Fruit fly (Drosophila melanogaster) whole organism, embryonic: Measurements from ENCODE around the gene CG32452.
A peak's percentile ranks its signal among the peaks of the same experiment; 100 is the strongest.

Experiments used
- Abd-B ChIP-seq: fragments of 200-800 bp; sonication (Bioruptor generic); optimal IDR thresholded peaks from 2 replicates; lab custom pipeline; 2018; ENCODE audit warnings: missing biosample characterization, mild to moderate bottlenecking, missing genetic modification characterization, moderate library complexity
- Atf-2 ChIP-seq: fragments of 200-800 bp; sonication (Bioruptor generic); optimal IDR thresholded peaks from 2 replicates; lab custom pipeline; 2016; ENCODE audit warnings: missing biosample characterization, missing genetic modification characterization
- CG10979 ChIP-seq: fragments of 200-800 bp; sonication (Bioruptor generic); optimal IDR thresholded peaks from 2 replicates; lab custom pipeline; 2018; ENCODE audit warnings: missing biosample characterization, mild to moderate bottlenecking, missing genetic modification characterization, moderate library complexity
- CG11085 ChIP-seq: fragments of 200-800 bp; sonication (Bioruptor generic); IDR thresholded peaks from 2 replicates; pipeline ENCODE4 v1.3.6; 2022; ENCODE audit warnings: missing biosample characterization, missing genetic modification characterization
- CG11398 ChIP-seq: fragments of 200-800 bp; sonication (Bioruptor generic); optimal IDR thresholded peaks from 2 replicates; lab custom pipeline; 2016; ENCODE audit warnings: missing biosample characterization, missing genetic modification characterization
- CG13775 ChIP-seq: fragments of 200-800 bp; sonication (Bioruptor generic); optimal IDR thresholded peaks from 3 replicates; lab custom pipeline; 2017; ENCODE audit warnings: missing biosample characterization, mild to moderate bottlenecking, missing genetic modification characterization
- CG14710 ChIP-seq: fragments of 200-800 bp; sonication (Bioruptor generic); optimal IDR thresholded peaks from 3 replicates; lab custom pipeline; 2019; ENCODE audit warnings: missing biosample characterization, mild to moderate bottlenecking, missing genetic modification characterization, moderate library complexity
- CG1529 ChIP-seq: fragments of 200-800 bp; sonication (Bioruptor generic); optimal IDR thresholded peaks from 3 replicates; lab custom pipeline; 2018; ENCODE audit warnings: missing biosample characterization, missing genetic modification characterization
- CG15696 ChIP-seq: fragments of 200-800 bp; sonication (Bioruptor generic); optimal IDR thresholded peaks from 2 replicates; lab custom pipeline; 2019; ENCODE audit warnings: missing biosample characterization, mild to moderate bottlenecking, missing genetic modification characterization, moderate library complexity
- CG1603 ChIP-seq: fragments of 200-800 bp; sonication (Bioruptor generic); optimal IDR thresholded peaks from 2 replicates; lab custom pipeline; 2019; ENCODE audit warnings: missing biosample characterization, mild to moderate bottlenecking, missing genetic modification characterization, moderate library complexity
- CG17385 ChIP-seq: fragments of 200-800 bp; sonication (Bioruptor generic); optimal IDR thresholded peaks from 3 replicates; lab custom pipeline; 2018; ENCODE audit warnings: missing biosample characterization, mild to moderate bottlenecking, missing genetic modification characterization
- CG33213 ChIP-seq: fragments of 200-800 bp; sonication (Bioruptor generic); optimal IDR thresholded peaks from 3 replicates; lab custom pipeline; 2016; ENCODE audit warnings: missing biosample characterization, missing genetic modification characterization
- CG34376 ChIP-seq: fragments of 200-800 bp; sonication (Bioruptor generic); optimal IDR thresholded peaks from 2 replicates; lab custom pipeline; 2018; ENCODE audit warnings: missing biosample characterization, mild to moderate bottlenecking, missing genetic modification characterization
- CG4424 ChIP-seq: fragments of 200-800 bp; sonication (Bioruptor generic); optimal IDR thresholded peaks from 3 replicates; lab custom pipeline; 2016; ENCODE audit warnings: missing biosample characterization, missing genetic modification characterization
- CG4854 ChIP-seq: fragments of 200-800 bp; sonication (Bioruptor generic); optimal IDR thresholded peaks from 2 replicates; lab custom pipeline; 2016; ENCODE audit warnings: missing biosample characterization, missing genetic modification characterization, inconsistent platforms
- CG7556 ChIP-seq: fragments of 200-800 bp; sonication (Bioruptor generic); optimal IDR thresholded peaks from 2 replicates; lab custom pipeline; 2017; ENCODE audit warnings: missing biosample characterization, mild to moderate bottlenecking, missing genetic modification characterization
- CG7786 ChIP-seq: fragments of 200-800 bp; sonication (Bioruptor generic); optimal IDR thresholded peaks from 2 replicates; lab custom pipeline; 2016; ENCODE audit warnings: missing biosample characterization, missing genetic modification characterization
- CG8089 ChIP-seq: fragments of 200-800 bp; sonication (Bioruptor generic); optimal IDR thresholded peaks from 3 replicates; lab custom pipeline; 2016; ENCODE audit warnings: missing biosample characterization, missing genetic modification characterization
- CG8478 ChIP-seq: fragments of >200 bp; optimal IDR thresholded peaks from 2 replicates; lab custom pipeline; 2018
- CG9437 ChIP-seq: fragments of 200-800 bp; sonication (Bioruptor generic); optimal IDR thresholded peaks from 2 replicates; lab custom pipeline; 2018; ENCODE audit warnings: missing biosample characterization, mild to moderate bottlenecking, missing genetic modification characterization
- E2f1 ChIP-seq: fragments of 200-800 bp; sonication (Bioruptor generic); IDR thresholded peaks from 2 replicates; pipeline ENCODE4 v1.3.6; 2022; ENCODE audit warnings: missing biosample characterization, missing genetic modification characterization
- E2f2 ChIP-seq: fragments of 200-800 bp; sonication (Bioruptor generic); IDR thresholded peaks from 2 replicates; pipeline ENCODE4 v1.3.6; 2022; ENCODE audit warnings: missing biosample characterization, missing genetic modification characterization
- Hand ChIP-seq: fragments of 200-800 bp; sonication (Bioruptor generic); optimal IDR thresholded peaks from 2 replicates; lab custom pipeline; 2017; ENCODE audit warnings: mild to moderate bottlenecking, missing biosample characterization, missing genetic modification reagents, missing genetic modification characterization
- Hmx ChIP-seq: fragments of 200-800 bp; sonication (Bioruptor generic); optimal IDR thresholded peaks from 2 replicates; lab custom pipeline; 2016; ENCODE audit warnings: missing biosample characterization, missing genetic modification characterization
- Lhr ChIP-seq: fragments of 200-800 bp; sonication (Bioruptor generic); optimal IDR thresholded peaks from 3 replicates; lab custom pipeline; 2017; ENCODE audit warnings: mild to moderate bottlenecking, missing biosample characterization, missing genetic modification reagents, missing genetic modification characterization
- MESR4 ChIP-seq: fragments of 200-800 bp; sonication (Bioruptor generic); optimal IDR thresholded peaks from 2 replicates; lab custom pipeline; 2018; ENCODE audit warnings: missing biosample characterization, mild to moderate bottlenecking, missing genetic modification characterization, moderate library complexity
- Meics ChIP-seq: fragments of 200-800 bp; sonication (Bioruptor generic); optimal IDR thresholded peaks from 2 replicates; lab custom pipeline; 2017; ENCODE audit warnings: missing biosample characterization, mild to moderate bottlenecking, missing genetic modification characterization
- NC2α ChIP-seq: fragments of 200-800 bp; sonication (Bioruptor generic); optimal IDR thresholded peaks from 2 replicates; lab custom pipeline; 2016; ENCODE audit warnings: missing biosample characterization, missing genetic modification characterization
- NFAT ChIP-seq: fragments of 200-800 bp; sonication (Bioruptor generic); IDR thresholded peaks from 2 replicates; pipeline ENCODE4 v1.3.6; 2022; ENCODE audit warnings: missing biosample characterization, missing genetic modification characterization
- Oli ChIP-seq: fragments of 200-800 bp; sonication (Bioruptor generic); optimal IDR thresholded peaks from 2 replicates; lab custom pipeline; 2018; ENCODE audit warnings: missing biosample characterization, mild to moderate bottlenecking, missing genetic modification characterization, moderate library complexity
- Opbp ChIP-seq: fragments of 200-800 bp; sonication (Bioruptor generic); IDR thresholded peaks from 3 replicates; pipeline ENCODE4 v1.3.6; 2022; ENCODE audit warnings: missing biosample characterization, missing genetic modification characterization; ENCODE audit not compliant: partially characterized antibody
- Ravus ChIP-seq: fragments of 200-800 bp; sonication (Bioruptor generic); IDR thresholded peaks from 2 replicates; pipeline ENCODE4 v1.3.6; 2022; ENCODE audit warnings: missing biosample characterization, missing genetic modification characterization
- Rfx ChIP-seq: fragments of 200-800 bp; sonication (Bioruptor generic); IDR thresholded peaks from 2 replicates; pipeline ENCODE4 v1.3.6; 2022; ENCODE audit warnings: missing biosample characterization, missing genetic modification characterization
- Sox100B ChIP-seq: fragments of 200-800 bp; sonication (Bioruptor generic); optimal IDR thresholded peaks from 3 replicates; lab custom pipeline; 2018; ENCODE audit warnings: missing biosample characterization, mild to moderate bottlenecking, missing genetic modification characterization
- Sox102F ChIP-seq: fragments of 200-800 bp; sonication (Bioruptor generic); optimal IDR thresholded peaks from 2 replicates; lab custom pipeline; 2018; ENCODE audit warnings: missing biosample characterization, mild to moderate bottlenecking, missing genetic modification characterization, moderate library complexity
- Sry-δ ChIP-seq: fragments of 200-800 bp; sonication (Bioruptor generic); optimal IDR thresholded peaks from 2 replicates; lab custom pipeline; 2016; ENCODE audit warnings: missing biosample characterization, missing genetic modification characterization
- Xrp1 ChIP-seq: fragments of 200-800 bp; sonication (Bioruptor generic); IDR thresholded peaks from 2 replicates; pipeline ENCODE4 v1.3.6; 2022; ENCODE audit warnings: missing biosample characterization, missing genetic modification characterization
- cad ChIP-seq: fragments of >200 bp; optimal IDR thresholded peaks from 2 replicates; lab custom pipeline; 2017; ENCODE audit warnings: missing biosample characterization, missing genetic modification characterization
- fu2 ChIP-seq: fragments of 200-800 bp; sonication (Bioruptor generic); optimal IDR thresholded peaks from 2 replicates; lab custom pipeline; 2016; ENCODE audit warnings: missing biosample characterization, missing genetic modification characterization
- jing ChIP-seq: fragments of 200-800 bp; sonication (Bioruptor generic); optimal IDR thresholded peaks from 2 replicates; lab custom pipeline; 2018; ENCODE audit warnings: missing biosample characterization, mild to moderate bottlenecking, missing genetic modification characterization
- lola ChIP-seq, 3 experiments: fragments of >200 bp in 2 of 3; fragments of 200-800 bp in 1 of 3; sonication (Bioruptor generic) in 1 of 3; optimal IDR thresholded peaks; 2 replicates each; lab custom pipeline; 2017 to 2019; ENCODE audit warnings: missing biosample characterization in 3 of 3, missing genetic modification characterization in 3 of 3, mild to moderate bottlenecking in 1 of 3, moderate library complexity in 1 of 3
- pfk ChIP-seq: fragments of 200-800 bp; sonication (Bioruptor generic); optimal IDR thresholded peaks from 2 replicates; lab custom pipeline; 2018; ENCODE audit warnings: missing biosample characterization, mild to moderate bottlenecking, missing genetic modification characterization, moderate library complexity
- ranshi ChIP-seq: fragments of 200-800 bp; sonication (Bioruptor generic); IDR thresholded peaks from 2 replicates; pipeline ENCODE4 v1.3.6; 2022; ENCODE audit warnings: missing biosample characterization, missing genetic modification characterization
- ro ChIP-seq: fragments of 200-800 bp; sonication (Bioruptor generic); IDR thresholded peaks from 2 replicates; pipeline ENCODE4 v1.3.6; 2022; ENCODE audit warnings: missing biosample characterization, missing genetic modification characterization
- slbo ChIP-seq: fragments of 200-800 bp; sonication (Bioruptor generic); IDR thresholded peaks from 2 replicates; pipeline ENCODE4 v1.3.6; 2022; ENCODE audit warnings: missing biosample characterization, missing genetic modification characterization
- slou ChIP-seq: fragments of 200-800 bp; sonication (Bioruptor generic); optimal IDR thresholded peaks from 3 replicates; lab custom pipeline; 2016; ENCODE audit warnings: missing biosample characterization, missing genetic modification characterization
- so ChIP-seq: fragments of 200-800 bp; sonication (Bioruptor generic); IDR thresholded peaks from 3 replicates; pipeline ENCODE4 v1.3.6; 2022; ENCODE audit warnings: missing biosample characterization, missing genetic modification characterization
- tgo ChIP-seq: fragments of 200-800 bp; sonication (Bioruptor generic); IDR thresholded peaks from 3 replicates; pipeline ENCODE4 v1.3.6; 2022; ENCODE audit warnings: missing biosample characterization, missing genetic modification characterization
- tx ChIP-seq: fragments of 200-800 bp; sonication (Bioruptor generic); optimal IDR thresholded peaks from 2 replicates; lab custom pipeline; 2016; ENCODE audit warnings: missing biosample characterization, missing genetic modification characterization
- wor ChIP-seq: fragments of 200-800 bp; sonication (Bioruptor generic); IDR thresholded peaks from 2 replicates; pipeline ENCODE4 v1.3.6; 2022; ENCODE audit warnings: missing biosample characterization, missing genetic modification characterization

Gene CG32452

dm6 chr3L:22742121-22742531 lies 24.6 kb downstream of the CG32452 start (continued):
- TF ChIP-seq NFAT (GFP tag; lab: Robert Waterston, UW) (0 out of 2 replicates have a peak, but pooled peaks have one; percentile 8), Xrp1 (GFP tag; lab: Robert Waterston, UW) (no peak), ranshi (GFP tag; lab: Robert Waterston, UW) (no peak), Abd-B (GFP tag; lab: Kevin White, UChicago) (no peak), Ravus (GFP tag; lab: Robert Waterston, UW) (no peak)

dm6 chr3L:22742945-22743582 lies 25.5 kb downstream of the CG32452 start:
- peak; percentile 36 for TF ChIP-seq Oli (tag; lab: Kevin White, UChicago)
- peak; percentile 22 for TF ChIP-seq CG7556 (GFP tag; lab: Kevin White, UChicago)
- peak; percentile 6 for TF ChIP-seq CG1529 (GFP tag; lab: Kevin White, UChicago)
- no peak for TF ChIP-seq NC2α (GFP tag; lab: Kevin White, UChicago)
- TF ChIP-seq ro = no peak
- TF ChIP-seq CG14710 (tag; lab: Kevin White, UChicago) = peak; percentile 12
- TF ChIP-seq CG1603 (tag; lab: Kevin White, UChicago) = peak; percentile 5
- no peak for TF ChIP-seq CG15696
- TF ChIP-seq CG4424 (GFP tag; lab: Kevin White, UChicago) = peak; percentile 14
- TF ChIP-seq E2f1 (GFP tag; lab: Robert Waterston, UW) = no peak
- no peak for TF ChIP-seq so (GFP tag; lab: Robert Waterston, UW)
- TF ChIP-seq CG8478 (lab: Kevin White, UChicago) = no peak
- TF ChIP-seq jing (GFP tag; lab: Kevin White, UChicago) = no peak
- no peak for TF ChIP-seq Hmx (GFP tag; lab: Kevin White, UChicago)
- peak; percentile 83 for TF ChIP-seq CG17385 (GFP tag; lab: Kevin White, UChicago)
- TF ChIP-seq CG7786 (GFP tag; lab: Kevin White, UChicago) = no peak
- peak; percentile 13 for TF ChIP-seq Meics (GFP tag; lab: Kevin White, UChicago)
- no peak for TF ChIP-seq slbo (GFP tag; lab: Robert Waterston, UW)
- TF ChIP-seq Hand (GFP tag; lab: Kevin White, UChicago) = no peak
- TF ChIP-seq CG34376 = no peak
- no peak for TF ChIP-seq CG11398 (GFP tag; lab: Kevin White, UChicago)
- TF ChIP-seq CG10979 (tag; lab: Kevin White, UChicago) = peak; percentile 12
- TF ChIP-seq CG4854 (GFP tag; lab: Kevin White, UChicago) = no peak
- TF ChIP-seq MESR4 (GFP tag; lab: Kevin White, UChicago) = no peak
- peak; percentile 4 for TF ChIP-seq Sox102F
- peak; percentile 21 for TF ChIP-seq Sox100B (GFP tag; lab: Kevin White, UChicago)
- TF ChIP-seq slou (GFP tag; lab: Kevin White, UChicago) = no peak
- no peak for TF ChIP-seq pfk (GFP tag; lab: Kevin White, UChicago)
- TF ChIP-seq Opbp (GFP tag; lab: Robert Waterston, UW) = no peak
- TF ChIP-seq CG11085 (GFP tag; lab: Robert Waterston, UW) = no peak
- TF ChIP-seq cad (GFP tag; lab: Kevin White, UChicago) = no peak
- no peak for TF ChIP-seq Atf-2 (GFP tag; lab: Kevin White, UChicago)
- TF ChIP-seq wor (GFP tag; lab: Robert Waterston, UW) = no peak
- peak; percentile 35 for TF ChIP-seq CG9437 (GFP tag; lab: Kevin White, UChicago)
- TF ChIP-seq Rfx (GFP tag; lab: Robert Waterston, UW) = no peak
- no peak for TF ChIP-seq tx (GFP tag; lab: Kevin White, UChicago)
- TF ChIP-seq tgo (GFP tag; lab: Robert Waterston, UW) = no peak
- TF ChIP-seq lola (GFP tag; optimal IDR thresholded peaks at IDR 0.05; lab: Kevin White, UChicago) = peak in 1 of 3 experiments; percentile 37
- no peak for TF ChIP-seq CG8089 (GFP tag; lab: Kevin White, UChicago)
- TF ChIP-seq E2f2 (GFP tag; lab: Robert Waterston, UW) = no peak
- TF ChIP-seq CG33213 (GFP tag; lab: Kevin White, UChicago) = no peak
- TF ChIP-seq Sry-δ (GFP tag; lab: Kevin White, UChicago) = no peak
- no peak for TF ChIP-seq CG13775
- TF ChIP-seq Lhr (GFP tag; lab: Kevin White, UChicago) = no peak
- TF ChIP-seq fu2 = no peak
